Fruit fly (Drosophila melanogaster) whole organism, embryonic: ENCODE data around the gene BBIP1.

Source experiments
- ATbp ChIP-seq: fragments of 200-800 bp; sonication (Bioruptor generic); optimal IDR thresholded peaks from 2 replicates; lab custom pipeline; 2017; ENCODE audit warnings: missing biosample characterization, mild to moderate bottlenecking, missing genetic modification characterization, missing genetic modification reagents
- Atf6 ChIP-seq: fragments of 200-800 bp; sonication (Bioruptor generic); IDR thresholded peaks from 2 replicates; pipeline ENCODE4 v1.3.6; 2022; ENCODE audit warnings: missing biosample characterization, missing genetic modification characterization
- CG11696 ChIP-seq: fragments of 200-800 bp; sonication (Bioruptor generic); IDR thresholded peaks from 2 replicates; pipeline ENCODE4 v1.3.6; 2022; ENCODE audit warnings: missing biosample characterization, missing genetic modification characterization
- CG12299 ChIP-seq: fragments of 200-800 bp; sonication (Bioruptor generic); optimal IDR thresholded peaks from 2 replicates; lab custom pipeline; 2018; ENCODE audit warnings: missing biosample characterization, mild to moderate bottlenecking, missing genetic modification characterization
- CG12659 ChIP-seq: fragments of 200-800 bp; sonication (Bioruptor generic); optimal IDR thresholded peaks from 3 replicates; lab custom pipeline; 2017; ENCODE audit warnings: mild to moderate bottlenecking, missing biosample characterization, missing genetic modification reagents, missing genetic modification characterization
- CG13894 ChIP-seq: fragments of 200-800 bp; sonication (Bioruptor generic); optimal IDR thresholded peaks from 3 replicates; lab custom pipeline; 2018; ENCODE audit warnings: missing biosample characterization, mild to moderate bottlenecking, missing genetic modification characterization, moderate library complexity
- CG14441 ChIP-seq: fragments of 200-800 bp; sonication (Bioruptor generic); IDR thresholded peaks from 2 replicates; pipeline ENCODE4 v1.3.6; 2022; ENCODE audit warnings: missing biosample characterization, missing genetic modification characterization
- CG15601 ChIP-seq: fragments of 200-800 bp; sonication (Bioruptor generic); optimal IDR thresholded peaks from 3 replicates; lab custom pipeline; 2019; ENCODE audit warnings: missing biosample characterization, mild to moderate bottlenecking, missing genetic modification characterization, moderate library complexity
- CG16863 ChIP-seq: fragments of 200-800 bp; sonication (Bioruptor generic); optimal IDR thresholded peaks from 3 replicates; lab custom pipeline; 2016; ENCODE audit warnings: missing biosample characterization, missing genetic modification characterization
- CG17359 ChIP-seq: fragments of 200-800 bp; sonication (Bioruptor generic); optimal IDR thresholded peaks from 3 replicates; lab custom pipeline; 2018; ENCODE audit warnings: missing biosample characterization, mild to moderate bottlenecking, missing genetic modification characterization, moderate library complexity
- CG17802 ChIP-seq: fragments of 200-800 bp; sonication (Bioruptor generic); optimal IDR thresholded peaks from 2 replicates; lab custom pipeline; 2018; ENCODE audit warnings: missing biosample characterization, mild to moderate bottlenecking, missing genetic modification characterization, moderate library complexity
- CG2678 ChIP-seq: fragments of 200-800 bp; sonication (Bioruptor generic); optimal IDR thresholded peaks from 3 replicates; lab custom pipeline; 2019; ENCODE audit warnings: missing biosample characterization, mild to moderate bottlenecking, missing genetic modification characterization, moderate library complexity
- CG30431 ChIP-seq: fragments of 200-800 bp; sonication (Bioruptor generic); optimal IDR thresholded peaks from 2 replicates; lab custom pipeline; 2017; ENCODE audit warnings: missing biosample characterization, missing genetic modification characterization
- CG4730 ChIP-seq: fragments of 200-800 bp; sonication (Bioruptor generic); IDR thresholded peaks from 2 replicates; pipeline ENCODE4 v1.3.6; 2022; ENCODE audit warnings: missing biosample characterization, missing genetic modification characterization
- CG6689 ChIP-seq: fragments of 200-800 bp; sonication (Bioruptor generic); IDR thresholded peaks from 2 replicates; pipeline ENCODE4 v1.3.6; 2022; ENCODE audit warnings: missing biosample characterization, missing genetic modification characterization
- CG6765 ChIP-seq: fragments of 200-800 bp; sonication (Bioruptor generic); optimal IDR thresholded peaks from 3 replicates; lab custom pipeline; 2017; ENCODE audit warnings: missing biosample characterization, mild to moderate bottlenecking, missing genetic modification characterization
- CG7928 ChIP-seq: fragments of 200-800 bp; sonication (Bioruptor generic); optimal IDR thresholded peaks from 2 replicates; lab custom pipeline; 2017; ENCODE audit warnings: missing biosample characterization, mild to moderate bottlenecking, missing genetic modification characterization
- CG8281 ChIP-seq: fragments of 200-800 bp; sonication (Bioruptor generic); optimal IDR thresholded peaks from 2 replicates; lab custom pipeline; 2018; ENCODE audit warnings: missing biosample characterization, mild to moderate bottlenecking, missing genetic modification characterization, moderate library complexity
- CG8290 ChIP-seq, 3 experiments: fragments of 200-800 bp; sonication (Bioruptor generic); optimal IDR thresholded peaks; 2 replicates each; lab custom pipeline; 2016 to 2019; ENCODE audit warnings: missing biosample characterization in 3 of 3, missing genetic modification characterization in 3 of 3, mild to moderate bottlenecking in 2 of 3, moderate library complexity in 1 of 3
- CG8359 ChIP-seq: fragments of 200-800 bp; sonication (Bioruptor generic); optimal IDR thresholded peaks from 2 replicates; lab custom pipeline; 2017; ENCODE audit warnings: missing biosample characterization, mild to moderate bottlenecking, missing genetic modification characterization, borderline replicate concordance
- CG8478 ChIP-seq: fragments of >200 bp; optimal IDR thresholded peaks from 2 replicates; lab custom pipeline; 2018
- CG8765 ChIP-seq: fragments of 200-800 bp; sonication (Bioruptor generic); IDR thresholded peaks from 2 replicates; pipeline ENCODE4 v1.3.6; 2022; ENCODE audit warnings: missing biosample characterization, missing genetic modification characterization
- Chrac-16 ChIP-seq: fragments of 200-800 bp; sonication (Bioruptor generic); optimal IDR thresholded peaks from 3 replicates; lab custom pipeline; 2016; ENCODE audit warnings: missing biosample characterization, missing genetic modification characterization
- Fer3 ChIP-seq: fragments of 200-800 bp; sonication (Bioruptor generic); optimal IDR thresholded peaks from 2 replicates; lab custom pipeline; 2018; ENCODE audit warnings: missing biosample characterization, mild to moderate bottlenecking, missing genetic modification characterization, moderate library complexity
- HmgZ ChIP-seq: fragments of 200-800 bp; sonication (Bioruptor generic); optimal IDR thresholded peaks from 2 replicates; lab custom pipeline; 2018; ENCODE audit warnings: missing biosample characterization, mild to moderate bottlenecking, missing genetic modification characterization
- Meics ChIP-seq: fragments of 200-800 bp; sonication (Bioruptor generic); optimal IDR thresholded peaks from 2 replicates; lab custom pipeline; 2017; ENCODE audit warnings: missing biosample characterization, mild to moderate bottlenecking, missing genetic modification characterization
- Stat92E ChIP-seq, 3 experiments: fragments of >200 bp in 2 of 3; fragments of 200-800 bp in 1 of 3; sonication (Bioruptor generic) in 1 of 3; optimal IDR thresholded peaks; 2 replicates each; lab custom pipeline; 2017 to 2019; ENCODE audit warnings: missing biosample characterization in 3 of 3, missing genetic modification characterization in 3 of 3, mild to moderate bottlenecking in 1 of 3, moderate library complexity in 1 of 3
- Usf ChIP-seq: fragments of 200-800 bp; sonication (Bioruptor generic); optimal IDR thresholded peaks from 2 replicates; lab custom pipeline; 2017; ENCODE audit warnings: missing genotype, missing biosample characterization, missing genetic modification characterization
- Xrp1 ChIP-seq: fragments of 200-800 bp; sonication (Bioruptor generic); IDR thresholded peaks from 2 replicates; pipeline ENCODE4 v1.3.6; 2022; ENCODE audit warnings: missing biosample characterization, missing genetic modification characterization
- abd-A ChIP-seq: fragments of 200-800 bp; sonication (Bioruptor generic); optimal IDR thresholded peaks from 3 replicates; lab custom pipeline; 2019; ENCODE audit warnings: missing biosample characterization, mild to moderate bottlenecking, missing genetic modification characterization, moderate library complexity
- amos ChIP-seq: fragments of 200-800 bp; sonication (Bioruptor generic); IDR thresholded peaks from 2 replicates; pipeline ENCODE4 v1.3.6; 2022; ENCODE audit warnings: missing biosample characterization, missing genetic modification characterization; ENCODE audit not compliant: partially characterized antibody
- ap ChIP-seq: fragments of 200-800 bp; sonication (Bioruptor generic); IDR thresholded peaks from 2 replicates; pipeline ENCODE4 v1.3.6; 2022; ENCODE audit warnings: missing biosample characterization, missing genetic modification characterization
- az2 ChIP-seq: fragments of 200-800 bp; sonication (Bioruptor generic); optimal IDR thresholded peaks from 3 replicates; lab custom pipeline; 2016; ENCODE audit warnings: missing biosample characterization, missing genetic modification characterization
- bigmax ChIP-seq: fragments of 200-800 bp; sonication (Bioruptor generic); optimal IDR thresholded peaks from 2 replicates; lab custom pipeline; 2018; ENCODE audit warnings: missing biosample characterization, mild to moderate bottlenecking, missing genetic modification characterization
- btn ChIP-seq: fragments of 200-800 bp; sonication (Bioruptor generic); optimal IDR thresholded peaks from 2 replicates; lab custom pipeline; 2016; ENCODE audit warnings: missing biosample characterization, missing genetic modification characterization
- cg ChIP-seq: fragments of 200-800 bp; sonication (Bioruptor generic); optimal IDR thresholded peaks from 3 replicates; lab custom pipeline; 2019; ENCODE audit warnings: missing biosample characterization, mild to moderate bottlenecking, missing genetic modification characterization, moderate library complexity
- cwo ChIP-seq: fragments of 200-800 bp; sonication (Bioruptor generic); optimal IDR thresholded peaks from 3 replicates; lab custom pipeline; 2017; ENCODE audit warnings: missing biosample characterization, missing genetic modification characterization, mild to moderate bottlenecking, moderate library complexity, missing genetic modification reagents
- emc ChIP-seq: fragments of 200-800 bp; sonication (Bioruptor generic); optimal IDR thresholded peaks from 2 replicates; lab custom pipeline; 2016; ENCODE audit warnings: missing biosample characterization, missing genetic modification characterization
- inv ChIP-seq: fragments of 200-800 bp; sonication (Bioruptor generic); IDR thresholded peaks from 2 replicates; pipeline ENCODE4 v1.3.6; 2022; ENCODE audit warnings: missing biosample characterization, missing genetic modification characterization; ENCODE audit not compliant: partially characterized antibody
- jumu ChIP-seq: fragments of 200-800 bp; sonication (Bioruptor generic); optimal IDR thresholded peaks from 3 replicates; lab custom pipeline; 2016; ENCODE audit warnings: missing biosample characterization, missing genetic modification characterization
- kay ChIP-seq: fragments of 200-800 bp; sonication (Bioruptor generic); optimal IDR thresholded peaks from 2 replicates; lab custom pipeline; 2016; ENCODE audit warnings: missing biosample characterization, missing genetic modification characterization
- luna ChIP-seq: fragments of 200-800 bp; sonication (Bioruptor generic); optimal IDR thresholded peaks from 2 replicates; lab custom pipeline; 2016; ENCODE audit warnings: missing biosample characterization, missing genetic modification characterization
- peb ChIP-seq: fragments of 200-800 bp; sonication (Bioruptor generic); IDR thresholded peaks from 2 replicates; pipeline ENCODE4 v1.3.6; 2022; ENCODE audit warnings: missing biosample characterization, missing genetic modification characterization
- sd ChIP-seq: fragments of 200-800 bp; sonication (Bioruptor generic); optimal IDR thresholded peaks from 3 replicates; lab custom pipeline; 2018; ENCODE audit warnings: missing biosample characterization, mild to moderate bottlenecking, missing genetic modification characterization, moderate library complexity
- sim ChIP-seq: fragments of 200-800 bp; sonication (Bioruptor generic); IDR thresholded peaks from 2 replicates; pipeline ENCODE4 v1.3.6; 2022; ENCODE audit warnings: missing biosample characterization, missing genetic modification characterization
- sna ChIP-seq: fragments of 200-800 bp; sonication (Bioruptor generic); IDR thresholded peaks from 2 replicates; pipeline ENCODE4 v1.3.6; 2022; ENCODE audit warnings: missing biosample characterization, missing genetic modification characterization; ENCODE audit not compliant: partially characterized antibody
- tll ChIP-seq, 2 experiments: fragments of 200-800 bp in 1 of 2; fragments of >200 bp in 1 of 2; sonication (Bioruptor generic) in 1 of 2; optimal IDR thresholded peaks; 2 replicates each; lab custom pipeline; 2017 to 2019; ENCODE audit warnings: missing biosample characterization in 2 of 2, missing genetic modification characterization in 2 of 2, mild to moderate bottlenecking in 1 of 2, moderate library complexity in 1 of 2
- unpg ChIP-seq: fragments of 200-800 bp; sonication (Bioruptor generic); optimal IDR thresholded peaks from 3 replicates; lab custom pipeline; 2018; ENCODE audit warnings: missing biosample characterization, mild to moderate bottlenecking, missing genetic modification characterization, moderate library complexity
- wdn ChIP-seq: fragments of 200-800 bp; sonication (Bioruptor generic); IDR thresholded peaks from 2 replicates; pipeline ENCODE4 v1.3.6; 2022; ENCODE audit warnings: missing biosample characterization, missing genetic modification characterization
- zen2 ChIP-seq: fragments of 200-800 bp; sonication (Bioruptor generic); IDR thresholded peaks from 3 replicates; pipeline ENCODE4 v1.3.6; 2022; ENCODE audit warnings: missing biosample characterization, missing genetic modification characterization; ENCODE audit not compliant: partially characterized antibody

The BBIP1 gene

DNA sequence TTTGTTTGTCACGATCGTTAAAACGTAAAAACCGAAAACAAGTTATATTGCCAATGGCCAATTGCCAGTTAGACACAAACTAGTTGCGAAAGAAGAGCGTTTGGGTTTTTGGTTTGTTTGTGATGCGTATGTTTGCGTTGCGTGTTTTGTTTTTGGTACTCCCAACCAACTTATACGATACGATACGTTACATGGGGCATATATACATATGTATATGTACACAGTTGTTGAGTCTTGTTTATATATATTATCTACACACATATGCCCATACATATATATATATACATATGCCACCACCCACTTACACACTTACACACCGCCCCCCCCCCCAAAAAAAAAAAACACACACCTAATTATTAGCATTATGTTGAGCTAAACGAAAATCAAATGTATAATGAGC, 44.1 kb downstream of the BBIP1 start (continued):
- TF ChIP-seq CG17359 (tag; lab: Kevin White, UChicago) (peak; percentile 36), CG4730 (GFP tag; lab: Robert Waterston, UW) (no peak), az2 (no peak), CG8359 (GFP tag; lab: Kevin White, UChicago) (no peak), cwo (GFP tag; lab: Kevin White, UChicago) (no peak), CG16863 (no peak), CG8290 (GFP tag; optimal IDR thresholded peaks at IDR 0.05; lab: Kevin White, UChicago) (no peak), CG8290 (tag; optimal IDR thresholded peaks at IDR 0.05; lab: Kevin White, UChicago) (peak in 1 of 2 experiments; percentile 10), CG6765 (GFP tag; lab: Kevin White, UChicago) (peak; percentile 22), CG12299 (tag; lab: Kevin White, UChicago) (peak; percentile 5), unpg (GFP tag; lab: Kevin White, UChicago) (no peak), abd-A (tag; lab: Kevin White, UChicago) (no peak), CG7928 (GFP tag; lab: Kevin White, UChicago) (no peak), CG8765 (GFP tag; lab: Robert Waterston, UW) (no peak), HmgZ (tag; lab: Kevin White, UChicago) (peak; percentile 2), kay (GFP tag; lab: Kevin White, UChicago) (no peak), sim (GFP tag; lab: Robert Waterston, UW) (no peak), jumu (GFP tag; lab: Kevin White, UChicago) (no peak), bigmax (no peak), CG6689 (GFP tag; lab: Robert Waterston, UW) (no peak), Fer3 (tag; lab: Kevin White, UChicago) (peak; percentile 18), sd (tag; lab: Kevin White, UChicago) (no peak), inv (GFP tag; lab: Robert Waterston, UW) (no peak), CG30431 (GFP tag; lab: Kevin White, UChicago) (no peak), CG15601 (peak; percentile 23), CG8478 (lab: Kevin White, UChicago) (no peak), wdn (GFP tag; lab: Robert Waterston, UW) (no peak), CG2678 (tag; lab: Kevin White, UChicago) (peak; percentile 47), CG17802 (tag; lab: Kevin White, UChicago) (no peak), Xrp1 (GFP tag; lab: Robert Waterston, UW) (peak; percentile 36; the same call in 1 of the 2 replicates), ap (GFP tag; lab: Robert Waterston, UW) (no peak), CG14441 (GFP tag; lab: Robert Waterston, UW) (no peak), btn (GFP tag; lab: Kevin White, UChicago) (no peak), Stat92E (GFP tag; optimal IDR thresholded peaks at IDR 0.05; lab: Kevin White, UChicago) (no peak), Meics (GFP tag; lab: Kevin White, UChicago) (peak; percentile 9), sna (GFP tag; lab: Robert Waterston, UW) (no peak), CG11696 (GFP tag; lab: Robert Waterston, UW) (no peak), emc (GFP tag; lab: Kevin White, UChicago) (no peak), Chrac-16 (GFP tag; lab: Kevin White, UChicago) (no peak), Usf (no peak)

DNA sequence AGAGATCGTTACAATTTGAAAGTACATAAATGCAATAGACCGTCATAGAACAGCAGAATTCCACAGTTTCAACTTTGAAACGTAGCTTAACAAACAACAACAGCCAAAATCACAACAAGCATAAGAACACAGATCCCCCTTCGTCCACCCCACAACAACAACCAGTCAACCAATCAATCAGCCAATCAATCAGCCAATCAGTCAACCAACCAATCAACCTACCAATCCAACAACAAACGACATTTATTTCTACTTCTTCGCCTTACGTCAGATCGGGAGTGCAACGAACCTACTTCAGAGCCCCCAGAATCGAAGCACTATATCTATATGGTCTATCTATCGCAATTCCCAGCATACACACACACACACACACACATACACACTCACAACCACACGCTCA, 46.5 kb downstream of the BBIP1 start:
- TF ChIP-seq amos (GFP tag; lab: Robert Waterston, UW) (no peak), cg (peak; percentile 72), tll (GFP tag; optimal IDR thresholded peaks at IDR 0.05; lab: Kevin White, UChicago) (no peak), Atf6 (GFP tag; lab: Robert Waterston, UW) (0 out of 2 replicates have a peak, but pooled peaks have one; percentile 11), CG13894 (peak; percentile 26), peb (no peak), luna (GFP tag; lab: Kevin White, UChicago) (peak; percentile 7), ATbp (GFP tag; lab: Kevin White, UChicago) (no peak), bigmax (no peak), zen2 (GFP tag; lab: Robert Waterston, UW) (0 out of 3 replicates have a peak, but pooled peaks have one; percentile 22), CG8281 (tag; lab: Kevin White, UChicago) (peak; percentile 97), CG12659 (no peak)
